Worm (Caenorhabditis elegans): ENCODE data around the gene ZC15.5.

DNA sequence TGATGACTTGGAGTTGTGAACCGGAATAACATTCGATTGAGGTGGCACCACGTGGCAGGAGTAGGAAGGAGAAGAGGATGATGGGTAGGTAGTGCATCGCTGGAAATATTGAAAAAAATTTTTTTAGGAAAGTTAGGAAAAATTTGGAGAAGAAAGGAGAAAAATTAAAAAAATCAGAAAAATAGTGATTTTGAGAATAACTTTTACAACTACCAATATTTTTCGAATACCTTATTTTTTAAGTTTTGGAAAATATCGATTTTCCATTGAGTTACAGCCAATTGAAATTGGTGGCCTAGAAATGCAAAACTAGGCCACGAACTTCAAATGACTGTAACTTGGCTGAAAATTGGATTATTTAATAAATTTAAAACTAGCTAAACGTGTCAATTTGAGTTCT, 37.5 kb downstream of the ZC15.5 start, which contains the start of gene Y38H6A.5:
- no peak for TF ChIP-seq nhr-12 (tag; optimal IDR thresholded peaks at IDR 0.05)
- no peak for TF ChIP-seq nhr-77 (tag; optimal IDR thresholded peaks at IDR 0.05)
- no peak for TF ChIP-seq sptf-1 (tag; optimal IDR thresholded peaks at IDR 0.05)
- TF ChIP-seq lin-39 (tag; optimal IDR thresholded peaks at IDR 0.05): no peak
- TF ChIP-seq mef-2 (tag; optimal IDR thresholded peaks at IDR 0.05): no peak
- TF ChIP-seq fkh-4 (tag; optimal IDR thresholded peaks at IDR 0.05; ENCODE audit: borderline replicate concordance): no peak
- TF ChIP-seq grh-1 (GFP tag; IDR thresholded peaks at IDR 0.05): no peak
- TF ChIP-seq F16B12.6 (tag; optimal IDR thresholded peaks at IDR 0.05): no peak
- TF ChIP-seq aly-2 (tag; optimal IDR thresholded peaks at IDR 0.05): no peak
- no peak for TF ChIP-seq egl-27 (tag; optimal IDR thresholded peaks at IDR 0.05)

All from whole organism, L1 larva.